Fruit fly (Drosophila melanogaster) whole organism, embryonic: ENCODE data around the gene CG14694.

Experiments
- ATbp ChIP-seq: fragments of 200-800 bp; sonication (Bioruptor generic); optimal IDR thresholded peaks from 2 replicates; lab custom pipeline; 2017; ENCODE audit warnings: missing biosample characterization, mild to moderate bottlenecking, missing genetic modification characterization, missing genetic modification reagents
- CG10321 ChIP-seq: fragments of 200-800 bp; sonication (Bioruptor generic); IDR thresholded peaks from 2 replicates; pipeline ENCODE4 v1.3.6; 2022; ENCODE audit warnings: missing biosample characterization, missing genetic modification characterization
- CG1233 ChIP-seq: fragments of 200-800 bp; sonication (Bioruptor generic); optimal IDR thresholded peaks from 4 replicates; lab custom pipeline; 2018; ENCODE audit warnings: missing biosample characterization, mild to moderate bottlenecking, missing genetic modification characterization
- CG12942 ChIP-seq: fragments of 200-800 bp; sonication (Bioruptor generic); optimal IDR thresholded peaks from 3 replicates; lab custom pipeline; 2016; ENCODE audit warnings: missing biosample characterization, missing genetic modification characterization
- CG13296 ChIP-seq: fragments of 200-800 bp; sonication (Bioruptor generic); optimal IDR thresholded peaks from 3 replicates; lab custom pipeline; 2018; ENCODE audit warnings: missing biosample characterization, mild to moderate bottlenecking, missing genetic modification characterization
- CG14860 ChIP-seq: fragments of 200-800 bp; sonication (Bioruptor generic); IDR thresholded peaks from 3 replicates; pipeline ENCODE4 v1.3.6; 2022; ENCODE audit warnings: missing biosample characterization, missing genetic modification characterization; ENCODE audit not compliant: partially characterized antibody
- CG1603 ChIP-seq: fragments of 200-800 bp; sonication (Bioruptor generic); optimal IDR thresholded peaks from 2 replicates; lab custom pipeline; 2019; ENCODE audit warnings: missing biosample characterization, mild to moderate bottlenecking, missing genetic modification characterization, moderate library complexity
- CG17186 ChIP-seq: fragments of 200-800 bp; sonication (Bioruptor generic); optimal IDR thresholded peaks from 3 replicates; lab custom pipeline; 2017; ENCODE audit warnings: missing biosample characterization, missing genetic modification reagents, missing genetic modification characterization
- CG17385 ChIP-seq: fragments of 200-800 bp; sonication (Bioruptor generic); optimal IDR thresholded peaks from 3 replicates; lab custom pipeline; 2018; ENCODE audit warnings: missing biosample characterization, mild to moderate bottlenecking, missing genetic modification characterization
- CG1792 ChIP-seq: fragments of 200-800 bp; sonication (Bioruptor generic); optimal IDR thresholded peaks from 2 replicates; lab custom pipeline; 2016; ENCODE audit warnings: missing biosample characterization, missing genetic modification characterization
- CG18764 ChIP-seq: fragments of 200-800 bp; sonication (Bioruptor generic); optimal IDR thresholded peaks from 3 replicates; lab custom pipeline; 2016; ENCODE audit warnings: missing biosample characterization, missing genetic modification characterization
- CG2116 ChIP-seq: fragments of 200-800 bp; sonication (Bioruptor generic); optimal IDR thresholded peaks from 3 replicates; lab custom pipeline; 2018; ENCODE audit warnings: missing biosample characterization, mild to moderate bottlenecking, missing genetic modification characterization
- CG30020 ChIP-seq: fragments of 200-800 bp; optimal IDR thresholded peaks from 2 replicates; lab custom pipeline; 2019; ENCODE audit warnings: missing biosample characterization, mild to moderate bottlenecking, missing genetic modification characterization, moderate library complexity
- CG30431 ChIP-seq: fragments of 200-800 bp; sonication (Bioruptor generic); optimal IDR thresholded peaks from 2 replicates; lab custom pipeline; 2017; ENCODE audit warnings: missing biosample characterization, missing genetic modification characterization
- CG33557 ChIP-seq: fragments of 200-800 bp; sonication (Bioruptor generic); optimal IDR thresholded peaks from 2 replicates; lab custom pipeline; 2019; ENCODE audit warnings: missing biosample characterization, mild to moderate bottlenecking, missing genetic modification characterization, moderate library complexity
- CG34422 ChIP-seq: fragments of 200-800 bp; sonication (Bioruptor generic); IDR thresholded peaks from 3 replicates; pipeline ENCODE4 v1.3.6; 2022; ENCODE audit warnings: missing biosample characterization, missing genetic modification characterization
- CG6272 ChIP-seq: fragments of 200-800 bp; sonication (Bioruptor generic); IDR thresholded peaks from 2 replicates; pipeline ENCODE4 v1.3.6; 2022; ENCODE audit warnings: missing biosample characterization, missing genetic modification characterization
- CG8290 ChIP-seq, 3 experiments: fragments of 200-800 bp; sonication (Bioruptor generic); optimal IDR thresholded peaks; 2 replicates each; lab custom pipeline; 2016 to 2019; ENCODE audit warnings: missing biosample characterization in 3 of 3, missing genetic modification characterization in 3 of 3, mild to moderate bottlenecking in 2 of 3, moderate library complexity in 1 of 3
- CG8478 ChIP-seq: fragments of >200 bp; optimal IDR thresholded peaks from 2 replicates; lab custom pipeline; 2018
- CG9932 ChIP-seq: fragments of 200-800 bp; sonication (Bioruptor generic); IDR thresholded peaks from 2 replicates; pipeline ENCODE4 v1.3.6; 2022; ENCODE audit warnings: missing biosample characterization, missing genetic modification characterization
- Camta ChIP-seq: fragments of 200-800 bp; sonication (Bioruptor generic); optimal IDR thresholded peaks from 2 replicates; lab custom pipeline; 2016; ENCODE audit warnings: missing biosample characterization, missing genetic modification characterization
- CkIIα-i1 ChIP-seq: fragments of 200-800 bp; sonication (Bioruptor generic); IDR thresholded peaks from 2 replicates; pipeline ENCODE4 v1.3.6; 2022; ENCODE audit warnings: missing biosample characterization, missing genetic modification characterization
- Dad ChIP-seq: fragments of 200-800 bp; sonication (Bioruptor generic); optimal IDR thresholded peaks from 3 replicates; lab custom pipeline; 2016; ENCODE audit warnings: missing biosample characterization, missing genetic modification characterization
- Ets97D ChIP-seq: fragments of 200-800 bp; sonication (Bioruptor generic); optimal IDR thresholded peaks from 3 replicates; lab custom pipeline; 2016; ENCODE audit warnings: missing biosample characterization, missing genetic modification characterization
- H2.0 ChIP-seq: fragments of 200-800 bp; sonication (Bioruptor generic); IDR thresholded peaks from 2 replicates; pipeline ENCODE4 v1.3.6; 2022; ENCODE audit warnings: missing biosample characterization, missing genetic modification characterization
- HLH54F ChIP-seq: fragments of 200-800 bp; sonication (Bioruptor generic); optimal IDR thresholded peaks from 3 replicates; lab custom pipeline; 2016; ENCODE audit warnings: missing biosample characterization, missing genetic modification characterization
- Hr3 ChIP-seq: fragments of 200-800 bp; sonication (Bioruptor generic); optimal IDR thresholded peaks from 3 replicates; lab custom pipeline; 2016; ENCODE audit warnings: missing biosample characterization, missing genetic modification characterization
- Lpt ChIP-seq: fragments of >200 bp; optimal IDR thresholded peaks from 2 replicates; lab custom pipeline; 2018; ENCODE audit warnings: missing biosample characterization, missing genetic modification characterization
- Max ChIP-seq: fragments of 200-800 bp; sonication (Bioruptor generic); optimal IDR thresholded peaks from 2 replicates; lab custom pipeline; 2016; ENCODE audit warnings: missing biosample characterization, mild to moderate bottlenecking, missing genetic modification characterization
- NC2α ChIP-seq: fragments of 200-800 bp; sonication (Bioruptor generic); optimal IDR thresholded peaks from 2 replicates; lab custom pipeline; 2016; ENCODE audit warnings: missing biosample characterization, missing genetic modification characterization
- NK7.1 ChIP-seq: fragments of 200-800 bp; sonication (Bioruptor generic); optimal IDR thresholded peaks from 3 replicates; lab custom pipeline; 2016; ENCODE audit warnings: missing biosample characterization, missing genetic modification characterization
- Neu2 ChIP-seq: fragments of 200-800 bp; sonication (Bioruptor generic); optimal IDR thresholded peaks from 3 replicates; lab custom pipeline; 2016; ENCODE audit warnings: missing biosample characterization, missing genetic modification characterization, borderline replicate concordance
- Nf-YB ChIP-seq: fragments of 200-800 bp; sonication (Bioruptor generic); optimal IDR thresholded peaks from 3 replicates; lab custom pipeline; 2019; ENCODE audit warnings: missing biosample characterization, mild to moderate bottlenecking, missing genetic modification characterization, moderate library complexity
- Pdp1 ChIP-seq, 2 experiments: fragments of 200-800 bp; sonication (Bioruptor generic); optimal IDR thresholded peaks; 3 replicates each; lab custom pipeline; 2016; ENCODE audit warnings: missing biosample characterization in 2 of 2, missing genetic modification characterization in 2 of 2, mild to moderate bottlenecking in 1 of 2, moderate library complexity in 1 of 2
- Taf1 ChIP-seq: fragments of 200-800 bp; sonication (Bioruptor generic); IDR thresholded peaks from 2 replicates; pipeline ENCODE4 v1.3.6; 2022; ENCODE audit warnings: missing biosample characterization, missing genetic modification characterization
- YL-1 ChIP-seq: fragments of 200-800 bp; sonication (Bioruptor generic); optimal IDR thresholded peaks from 3 replicates; lab custom pipeline; 2017; ENCODE audit warnings: missing biosample characterization, mild to moderate bottlenecking, missing genetic modification characterization
- az2 ChIP-seq: fragments of 200-800 bp; sonication (Bioruptor generic); optimal IDR thresholded peaks from 3 replicates; lab custom pipeline; 2016; ENCODE audit warnings: missing biosample characterization, missing genetic modification characterization
- disco-r ChIP-seq: fragments of 200-800 bp; sonication (Bioruptor generic); optimal IDR thresholded peaks from 2 replicates; lab custom pipeline; 2016; ENCODE audit warnings: missing biosample characterization, missing genetic modification characterization
- ewg ChIP-seq: fragments of 200-800 bp; sonication (Bioruptor generic); optimal IDR thresholded peaks from 3 replicates; lab custom pipeline; 2017; ENCODE audit warnings: mild to moderate bottlenecking, missing biosample characterization, missing genetic modification reagents, missing genetic modification characterization
- hth ChIP-seq: fragments of >200 bp; optimal IDR thresholded peaks from 2 replicates; lab custom pipeline; 2017; ENCODE audit warnings: inconsistent platforms
- jumu ChIP-seq: fragments of 200-800 bp; sonication (Bioruptor generic); optimal IDR thresholded peaks from 3 replicates; lab custom pipeline; 2016; ENCODE audit warnings: missing biosample characterization, missing genetic modification characterization
- onecut ChIP-seq: fragments of 200-800 bp; sonication (Bioruptor generic); IDR thresholded peaks from 2 replicates; pipeline ENCODE4 v1.3.6; 2022; ENCODE audit warnings: missing biosample characterization, missing genetic modification characterization
- pan ChIP-seq, 4 experiments: fragments of >200 bp in 3 of 4; fragments of 200-800 bp in 1 of 4; sonication (Bioruptor generic) in 1 of 4; optimal IDR thresholded peaks in 3 of 4; IDR thresholded peaks in 1 of 4; 2 replicates each; pipeline versions ENCODE4 v1.3.6 to Lab custom; 2017 to 2022; ENCODE audit warnings: missing biosample characterization in 2 of 4, missing genetic modification characterization in 2 of 4, mixed read lengths in 1 of 4
- psq ChIP-seq: fragments of 200-800 bp; sonication (Bioruptor generic); optimal IDR thresholded peaks from 2 replicates; lab custom pipeline; 2017; ENCODE audit warnings: missing biosample characterization, missing genetic modification characterization
- run ChIP-seq: fragments of 200-800 bp; sonication (Bioruptor generic); optimal IDR thresholded peaks from 3 replicates; lab custom pipeline; 2018; ENCODE audit warnings: missing biosample characterization, mild to moderate bottlenecking, missing genetic modification characterization
- sima ChIP-seq: fragments of 200-800 bp; sonication (Bioruptor generic); optimal IDR thresholded peaks from 2 replicates; lab custom pipeline; 2016; ENCODE audit warnings: missing biosample characterization, missing genetic modification characterization
- sisA ChIP-seq: fragments of 200-800 bp; sonication (Bioruptor generic); IDR thresholded peaks from 2 replicates; pipeline ENCODE4 v1.3.6; 2022; ENCODE audit warnings: missing biosample characterization, missing genetic modification characterization
- slp2 ChIP-seq: fragments of 200-800 bp; sonication (Bioruptor generic); optimal IDR thresholded peaks from 2 replicates; lab custom pipeline; 2016; ENCODE audit warnings: missing biosample characterization, missing genetic modification characterization
- so ChIP-seq: fragments of 200-800 bp; sonication (Bioruptor generic); IDR thresholded peaks from 3 replicates; pipeline ENCODE4 v1.3.6; 2022; ENCODE audit warnings: missing biosample characterization, missing genetic modification characterization
- tap ChIP-seq: fragments of 200-800 bp; optimal IDR thresholded peaks from 3 replicates; lab custom pipeline; 2019; ENCODE audit warnings: missing biosample characterization, mild to moderate bottlenecking, missing genetic modification characterization, moderate library complexity
- wor ChIP-seq: fragments of 200-800 bp; sonication (Bioruptor generic); IDR thresholded peaks from 2 replicates; pipeline ENCODE4 v1.3.6; 2022; ENCODE audit warnings: missing biosample characterization, missing genetic modification characterization

CG14694 gene

dm6 chr3R:10868427-10868962 lies 8.9 kb upstream of the CG14694 start, which contains the start of the genes SelR and Tsp86D (continued):
- peak; percentile 70; the same call in 1 of the 3 replicates for TF ChIP-seq CG34422
- no peak for TF ChIP-seq pan (optimal IDR thresholded peaks at IDR 0.05; lab: Kevin White, UChicago)
- no peak for TF ChIP-seq pan (GFP tag; optimal IDR thresholded peaks at IDR 0.05 in 1 of 2, IDR thresholded peaks at IDR 0.05 in 1 of 2)
- no peak for TF ChIP-seq wor (GFP tag; lab: Robert Waterston, UW)
- TF ChIP-seq CG1603 (tag; lab: Kevin White, UChicago): peak; percentile 69
- no peak for TF ChIP-seq CG12942
- peak; percentile 24 for TF ChIP-seq ewg (GFP tag; lab: Kevin White, UChicago)
- TF ChIP-seq Hr3 (GFP tag; lab: Kevin White, UChicago): no peak
- no peak for TF ChIP-seq slp2 (GFP tag; lab: Kevin White, UChicago)
- TF ChIP-seq CG8290 (GFP tag; optimal IDR thresholded peaks at IDR 0.05; lab: Kevin White, UChicago): peak; percentile 18
- peak in 1 of 2 experiments; percentile 65 for TF ChIP-seq CG8290 (tag; optimal IDR thresholded peaks at IDR 0.05; lab: Kevin White, UChicago)
- TF ChIP-seq jumu (GFP tag; lab: Kevin White, UChicago): no peak
- no peak for TF ChIP-seq Lpt (GFP tag; lab: Kevin White, UChicago)
- TF ChIP-seq CG18764 (GFP tag; lab: Kevin White, UChicago): no peak
- TF ChIP-seq CG9932 (GFP tag; lab: Robert Waterston, UW): no peak
- no peak for TF ChIP-seq CG30431 (GFP tag; lab: Kevin White, UChicago)
- TF ChIP-seq run: peak; percentile 25
- TF ChIP-seq CG30020 (tag; lab: Kevin White, UChicago): no peak
- no peak for TF ChIP-seq NC2α (GFP tag; lab: Kevin White, UChicago)
- peak in 1 of 2 experiments; percentile 77 for TF ChIP-seq Pdp1 (GFP tag; optimal IDR thresholded peaks at IDR 0.05; lab: Kevin White, UChicago)
- no peak for TF ChIP-seq CG10321 (GFP tag; lab: Robert Waterston, UW)
- no peak for TF ChIP-seq NK7.1
- TF ChIP-seq YL-1 (GFP tag; lab: Kevin White, UChicago): peak; percentile 95
- TF ChIP-seq sima (GFP tag; lab: Kevin White, UChicago): no peak
- no peak for TF ChIP-seq CG17385
- TF ChIP-seq CG6272 (GFP tag; lab: Robert Waterston, UW): no peak
- no peak for TF ChIP-seq Taf1
- TF ChIP-seq psq (GFP tag; lab: Kevin White, UChicago): no peak
- TF ChIP-seq CG1233 (GFP tag; lab: Kevin White, UChicago): peak; percentile 48
- TF ChIP-seq CG17186 (GFP tag; lab: Kevin White, UChicago): peak; percentile 58
- peak; percentile 52 for TF ChIP-seq tap (tag; lab: Kevin White, UChicago)
- TF ChIP-seq so: no peak; the same call in 2 of the 3 replicates
- TF ChIP-seq CG14860 (GFP tag; lab: Robert Waterston, UW): peak; percentile 53; the same call in 2 of the 3 replicates
- TF ChIP-seq CG1792: no peak
- no peak; the same call in 1 of the 2 replicates for TF ChIP-seq onecut (GFP tag; lab: Robert Waterston, UW)
- no peak for TF ChIP-seq Camta
- no peak for TF ChIP-seq sisA (GFP tag; lab: Robert Waterston, UW)
- TF ChIP-seq H2.0 (GFP tag; lab: Robert Waterston, UW): no peak
- TF ChIP-seq Nf-YB (GFP tag; lab: Kevin White, UChicago): peak; percentile 7
- peak; percentile 36 for TF ChIP-seq Max (GFP tag; lab: Kevin White, UChicago)
- TF ChIP-seq ATbp (GFP tag; lab: Kevin White, UChicago): no peak
- TF ChIP-seq CkIIα-i1 (GFP tag; lab: Robert Waterston, UW): no peak
- no peak for TF ChIP-seq Dad (GFP tag; lab: Kevin White, UChicago)
- no peak for TF ChIP-seq hth
- TF ChIP-seq Neu2 (GFP tag; lab: Kevin White, UChicago): no peak
- TF ChIP-seq CG8478 (lab: Kevin White, UChicago): no peak
- TF ChIP-seq HLH54F (GFP tag; lab: Kevin White, UChicago): no peak
- TF ChIP-seq CG13296: peak; percentile 73
- TF ChIP-seq CG33557: no peak
- no peak for TF ChIP-seq az2 (GFP tag; lab: Kevin White, UChicago)
- peak; percentile 45 for TF ChIP-seq CG2116 (GFP tag; lab: Kevin White, UChicago)
- TF ChIP-seq Ets97D (GFP tag; lab: Kevin White, UChicago): peak; percentile 69
- no peak for TF ChIP-seq disco-r
